Worm (Caenorhabditis elegans) whole organism, L2 larva: Measurements from ENCODE around the gene B0303.7.

Experiments
- Y55F3AM.14 ChIP-seq: fragments of 200-800 bp; sonication (Bioruptor generic); optimal IDR thresholded peaks from 2 replicates; lab custom pipeline; 2018; ENCODE audit warnings: mild to moderate bottlenecking, missing genetic modification characterization, missing compliant biosample characterization
- egl-27 ChIP-seq: sonication (generic microtip); optimal IDR thresholded peaks from 3 replicates; lab custom pipeline; 2017; ENCODE audit warnings: missing biosample characterization, missing genetic modification reagents, missing genetic modification characterization
- lin-13 ChIP-seq: fragments of 150-350 bp; optimal IDR thresholded peaks from 2 replicates; lab custom pipeline; 2014; ENCODE audit warnings: missing biosample characterization, missing genetic modification reagents, missing genetic modification characterization
- nhr-77 ChIP-seq: fragments of 150-350 bp; optimal IDR thresholded peaks from 2 replicates; lab custom pipeline; 2014; ENCODE audit warnings: missing biosample characterization, missing genetic modification characterization
- snpc-4 ChIP-seq: fragments of 150-350 bp; optimal IDR thresholded peaks from 2 replicates; lab custom pipeline; 2014; ENCODE audit warnings: missing biosample characterization, missing genetic modification characterization
- unc-39 ChIP-seq: fragments of 150-350 bp; optimal IDR thresholded peaks from 2 replicates; lab custom pipeline; 2014; ENCODE audit warnings: missing biosample characterization, missing genetic modification characterization
- unc-62 ChIP-seq: fragments of 150-350 bp; optimal IDR thresholded peaks from 2 replicates; lab custom pipeline; 2014; ENCODE audit warnings: missing biosample characterization, missing genetic modification reagents, missing genetic modification characterization
- ztf-11 ChIP-seq: sonication (generic microtip); optimal IDR thresholded peaks from 2 replicates; lab custom pipeline; 2017; ENCODE audit warnings: missing biosample characterization, missing genetic modification characterization

ce11 chrIII:8709735-8710134 is 16.3 kb downstream of the B0303.7 start:
- TF ChIP-seq unc-62 (GFP tag; lab: Kevin White, UChicago) = no peak
- no peak for TF ChIP-seq egl-27
- no peak for TF ChIP-seq ztf-11 (tag; lab: Kevin White, UChicago)
- TF ChIP-seq snpc-4 (tag; lab: Kevin White, UChicago) = no peak
- no peak for TF ChIP-seq lin-13
- TF ChIP-seq nhr-77 (tag; lab: Kevin White, UChicago) = no peak
- TF ChIP-seq unc-39 = no peak
- TF ChIP-seq Y55F3AM.14 (GFP tag; lab: Kevin White, UChicago) = no peak
